Fruit fly (Drosophila melanogaster) whole organism, embryonic: Measurements from ENCODE around the gene CG43931.

Experiments used
- ATbp ChIP-seq: fragments of 200-800 bp; sonication (Bioruptor generic); optimal IDR thresholded peaks from 2 replicates; lab custom pipeline; 2017; ENCODE audit warnings: missing biosample characterization, mild to moderate bottlenecking, missing genetic modification characterization, missing genetic modification reagents
- Aef1 ChIP-seq: fragments of 200-800 bp; sonication (Bioruptor generic); IDR thresholded peaks from 3 replicates; pipeline ENCODE4 v1.3.6; 2022; ENCODE audit warnings: missing biosample characterization, missing genetic modification characterization
- Asciz ChIP-seq: fragments of 200-800 bp; sonication (Bioruptor generic); optimal IDR thresholded peaks from 2 replicates; lab custom pipeline; 2017; ENCODE audit warnings: missing biosample characterization, mild to moderate bottlenecking, missing genetic modification characterization, missing genetic modification reagents
- Atf3 ChIP-seq: fragments of 200-800 bp; sonication (Bioruptor generic); optimal IDR thresholded peaks from 3 replicates; lab custom pipeline; 2016; ENCODE audit warnings: missing biosample characterization, missing genetic modification characterization
- B-H1 ChIP-seq: fragments of 200-800 bp; sonication (Bioruptor generic); IDR thresholded peaks from 3 replicates; pipeline ENCODE4 v1.3.6; 2022; ENCODE audit warnings: missing biosample characterization, missing genetic modification characterization
- CG10267 ChIP-seq: fragments of 200-800 bp; sonication (Bioruptor generic); optimal IDR thresholded peaks from 2 replicates; lab custom pipeline; 2018; ENCODE audit warnings: missing biosample characterization, mild to moderate bottlenecking, missing genetic modification characterization, moderate library complexity
- CG10462 ChIP-seq: fragments of 200-800 bp; sonication (Bioruptor generic); optimal IDR thresholded peaks from 2 replicates; lab custom pipeline; 2016; ENCODE audit warnings: missing biosample characterization, missing genetic modification characterization
- CG11093 ChIP-seq: fragments of 200-800 bp; sonication (Bioruptor generic); IDR thresholded peaks from 3 replicates; pipeline ENCODE4 v1.3.6; 2022; ENCODE audit warnings: missing biosample characterization, missing genetic modification characterization
- CG11695 ChIP-seq: fragments of 200-800 bp; sonication (Bioruptor generic); IDR thresholded peaks from 3 replicates; pipeline ENCODE4 v1.3.6; 2022; ENCODE audit warnings: missing biosample characterization, missing genetic modification characterization
- CG12299 ChIP-seq: fragments of 200-800 bp; sonication (Bioruptor generic); optimal IDR thresholded peaks from 2 replicates; lab custom pipeline; 2018; ENCODE audit warnings: missing biosample characterization, mild to moderate bottlenecking, missing genetic modification characterization
- CG12391 ChIP-seq: fragments of 200-800 bp; sonication (Bioruptor generic); optimal IDR thresholded peaks from 3 replicates; lab custom pipeline; 2018; ENCODE audit warnings: missing biosample characterization, mild to moderate bottlenecking, missing genetic modification characterization, moderate library complexity
- CG13624 ChIP-seq: fragments of 200-800 bp; sonication (Bioruptor generic); optimal IDR thresholded peaks from 2 replicates; lab custom pipeline; 2016; ENCODE audit warnings: missing biosample characterization, missing genetic modification characterization
- CG1529 ChIP-seq: fragments of 200-800 bp; sonication (Bioruptor generic); optimal IDR thresholded peaks from 3 replicates; lab custom pipeline; 2018; ENCODE audit warnings: missing biosample characterization, missing genetic modification characterization
- CG15601 ChIP-seq: fragments of 200-800 bp; sonication (Bioruptor generic); optimal IDR thresholded peaks from 3 replicates; lab custom pipeline; 2019; ENCODE audit warnings: missing biosample characterization, mild to moderate bottlenecking, missing genetic modification characterization, moderate library complexity
- CG16863 ChIP-seq: fragments of 200-800 bp; sonication (Bioruptor generic); optimal IDR thresholded peaks from 3 replicates; lab custom pipeline; 2016; ENCODE audit warnings: missing biosample characterization, missing genetic modification characterization
- CG17328 ChIP-seq: fragments of 200-800 bp; sonication (Bioruptor generic); IDR thresholded peaks from 2 replicates; pipeline ENCODE4 v1.3.6; 2022; ENCODE audit warnings: missing biosample characterization, missing genetic modification characterization
- CG30020 ChIP-seq: fragments of 200-800 bp; optimal IDR thresholded peaks from 2 replicates; lab custom pipeline; 2019; ENCODE audit warnings: missing biosample characterization, mild to moderate bottlenecking, missing genetic modification characterization, moderate library complexity
- CG31441 ChIP-seq: fragments of 200-800 bp; sonication (Bioruptor generic); IDR thresholded peaks from 2 replicates; pipeline ENCODE4 v1.3.6; 2022; ENCODE audit warnings: missing biosample characterization, missing genetic modification characterization
- CG32767 ChIP-seq: fragments of 200-800 bp; sonication (Bioruptor generic); IDR thresholded peaks from 2 replicates; pipeline ENCODE4 v1.3.6; 2022; ENCODE audit warnings: missing biosample characterization, missing genetic modification characterization
- CG32772 ChIP-seq: fragments of 200-800 bp; sonication (Bioruptor generic); IDR thresholded peaks from 2 replicates; pipeline ENCODE4 v1.3.6; 2022; ENCODE audit warnings: missing biosample characterization, missing genetic modification characterization
- CG33557 ChIP-seq: fragments of 200-800 bp; sonication (Bioruptor generic); optimal IDR thresholded peaks from 2 replicates; lab custom pipeline; 2019; ENCODE audit warnings: missing biosample characterization, mild to moderate bottlenecking, missing genetic modification characterization, moderate library complexity
- CG5245 ChIP-seq: fragments of 200-800 bp; sonication (Bioruptor generic); optimal IDR thresholded peaks from 3 replicates; lab custom pipeline; 2016; ENCODE audit warnings: missing biosample characterization, missing genetic modification characterization
- CG6813 ChIP-seq: fragments of 200-800 bp; sonication (Bioruptor generic); optimal IDR thresholded peaks from 2 replicates; lab custom pipeline; 2017; ENCODE audit warnings: missing biosample characterization, missing genetic modification characterization, mild to moderate bottlenecking, moderate library complexity, missing genetic modification reagents
- CG7556 ChIP-seq: fragments of 200-800 bp; sonication (Bioruptor generic); optimal IDR thresholded peaks from 2 replicates; lab custom pipeline; 2017; ENCODE audit warnings: missing biosample characterization, mild to moderate bottlenecking, missing genetic modification characterization
- CG8359 ChIP-seq: fragments of 200-800 bp; sonication (Bioruptor generic); optimal IDR thresholded peaks from 2 replicates; lab custom pipeline; 2017; ENCODE audit warnings: missing biosample characterization, mild to moderate bottlenecking, missing genetic modification characterization, borderline replicate concordance
- D19A ChIP-seq: fragments of 200-800 bp; optimal IDR thresholded peaks from 3 replicates; lab custom pipeline; 2019; ENCODE audit warnings: missing biosample characterization, mild to moderate bottlenecking, missing genetic modification characterization, moderate library complexity
- E2f1 ChIP-seq: fragments of 200-800 bp; sonication (Bioruptor generic); IDR thresholded peaks from 2 replicates; pipeline ENCODE4 v1.3.6; 2022; ENCODE audit warnings: missing biosample characterization, missing genetic modification characterization
- Eip74EF ChIP-seq, 2 experiments: fragments of 200-800 bp in 1 of 2; fragments of >200 bp in 1 of 2; sonication (Bioruptor generic) in 1 of 2; optimal IDR thresholded peaks; 2 replicates each; lab custom pipeline; 2017 to 2019; ENCODE audit warnings: missing biosample characterization in 2 of 2, missing genetic modification characterization in 2 of 2, mild to moderate bottlenecking in 1 of 2, moderate library complexity in 1 of 2
- Ets65A ChIP-seq: fragments of 200-800 bp; sonication (Bioruptor generic); peaks from one replicate; lab custom pipeline; 2016; ENCODE audit warnings: missing biosample characterization, missing genetic modification characterization
- HLH3B ChIP-seq: fragments of 200-800 bp; sonication (Bioruptor generic); IDR thresholded peaks from 2 replicates; pipeline ENCODE4 v1.3.6; 2022; ENCODE audit warnings: missing biosample characterization, missing genetic modification characterization
- Mes4 ChIP-seq: fragments of 200-800 bp; sonication (Bioruptor generic); optimal IDR thresholded peaks from 2 replicates; lab custom pipeline; 2016; ENCODE audit warnings: missing biosample characterization, missing genetic modification characterization
- Myb ChIP-seq: fragments of 200-800 bp; sonication (Bioruptor generic); optimal IDR thresholded peaks from 2 replicates; lab custom pipeline; 2016; ENCODE audit warnings: missing biosample characterization, missing genetic modification characterization
- NC2β ChIP-seq: fragments of 200-800 bp; sonication (Bioruptor generic); optimal IDR thresholded peaks from 2 replicates; lab custom pipeline; 2016; ENCODE audit warnings: missing biosample characterization, missing genetic modification characterization
- bab2 ChIP-seq: fragments of 200-800 bp; sonication (Bioruptor generic); optimal IDR thresholded peaks from 2 replicates; lab custom pipeline; 2016; ENCODE audit warnings: missing biosample characterization, missing genetic modification characterization
- chn ChIP-seq: fragments of 200-800 bp; sonication (Bioruptor generic); optimal IDR thresholded peaks from 2 replicates; lab custom pipeline; 2016; ENCODE audit warnings: missing biosample characterization, missing genetic modification characterization
- ci ChIP-seq: fragments of 200-800 bp; sonication (Bioruptor generic); IDR thresholded peaks from 3 replicates; pipeline ENCODE4 v1.3.6; 2022; ENCODE audit warnings: missing biosample characterization, missing genetic modification characterization
- ems ChIP-seq: fragments of 200-800 bp; sonication (Bioruptor generic); optimal IDR thresholded peaks from 3 replicates; lab custom pipeline; 2016; ENCODE audit warnings: missing biosample characterization, missing genetic modification characterization
- ind ChIP-seq: fragments of 200-800 bp; sonication (Bioruptor generic); optimal IDR thresholded peaks from 3 replicates; lab custom pipeline; 2016; ENCODE audit warnings: missing biosample characterization, missing genetic modification characterization
- jing ChIP-seq: fragments of 200-800 bp; sonication (Bioruptor generic); optimal IDR thresholded peaks from 2 replicates; lab custom pipeline; 2018; ENCODE audit warnings: missing biosample characterization, mild to moderate bottlenecking, missing genetic modification characterization
- kay ChIP-seq: fragments of 200-800 bp; sonication (Bioruptor generic); optimal IDR thresholded peaks from 2 replicates; lab custom pipeline; 2016; ENCODE audit warnings: missing biosample characterization, missing genetic modification characterization
- pan ChIP-seq, 4 experiments: fragments of >200 bp in 3 of 4; fragments of 200-800 bp in 1 of 4; sonication (Bioruptor generic) in 1 of 4; optimal IDR thresholded peaks in 3 of 4; IDR thresholded peaks in 1 of 4; 2 replicates each; pipeline versions ENCODE4 v1.3.6 to Lab custom; 2017 to 2022; ENCODE audit warnings: missing biosample characterization in 2 of 4, missing genetic modification characterization in 2 of 4, mixed read lengths in 1 of 4
- prd ChIP-seq, 3 experiments: fragments of >200 bp in 2 of 3; fragments of 200-800 bp in 1 of 3; sonication (Bioruptor generic) in 1 of 3; optimal IDR thresholded peaks in 2 of 3; IDR thresholded peaks in 1 of 3; 2 replicates in 2 of 3; 3 replicates in 1 of 3; pipeline versions ENCODE4 v1.3.6 to Lab custom; 2017 to 2022; ENCODE audit warnings: missing biosample characterization in 1 of 3, missing genetic modification characterization in 1 of 3
- row ChIP-seq: fragments of 200-800 bp; sonication (Bioruptor generic); IDR thresholded peaks from 3 replicates; pipeline ENCODE4 v1.3.6; 2022; ENCODE audit warnings: missing biosample characterization, missing genetic modification characterization
- sens ChIP-seq: fragments of 200-800 bp; sonication (Bioruptor generic); peaks from one replicate; lab custom pipeline; 2016; ENCODE audit warnings: missing biosample characterization, missing genetic modification characterization
- sens-2 ChIP-seq: fragments of 200-800 bp; sonication (Bioruptor generic); IDR thresholded peaks from 2 replicates; pipeline ENCODE4 v1.3.6; 2022; ENCODE audit warnings: missing biosample characterization, missing genetic modification characterization
- tap ChIP-seq: fragments of 200-800 bp; optimal IDR thresholded peaks from 3 replicates; lab custom pipeline; 2019; ENCODE audit warnings: missing biosample characterization, mild to moderate bottlenecking, missing genetic modification characterization, moderate library complexity
- trem ChIP-seq: fragments of 200-800 bp; optimal IDR thresholded peaks from 3 replicates; lab custom pipeline; 2019; ENCODE audit warnings: missing biosample characterization, mild to moderate bottlenecking, missing genetic modification characterization, moderate library complexity
- unpg ChIP-seq: fragments of 200-800 bp; sonication (Bioruptor generic); optimal IDR thresholded peaks from 3 replicates; lab custom pipeline; 2018; ENCODE audit warnings: missing biosample characterization, mild to moderate bottlenecking, missing genetic modification characterization, moderate library complexity
- wek ChIP-seq: fragments of 200-800 bp; sonication (Bioruptor generic); optimal IDR thresholded peaks from 3 replicates; lab custom pipeline; 2018; ENCODE audit warnings: missing biosample characterization, mild to moderate bottlenecking, missing genetic modification characterization, moderate library complexity

Gene CG43931

dm6 chr3L:20923030-20923591, 25.8 kb downstream of the CG43931 start (continued):
- TF ChIP-seq E2f1 (no peak), sens-2 (GFP tag; lab: Robert Waterston, UW) (peak; percentile 10; the same call in 1 of the 2 replicates), CG5245 (GFP tag; lab: Kevin White, UChicago) (peak; percentile 28), CG10462 (GFP tag; lab: Kevin White, UChicago) (peak; percentile 10), HLH3B (GFP tag; lab: Robert Waterston, UW) (peak; percentile 32; the same call in 1 of the 2 replicates), CG6813 (GFP tag; lab: Kevin White, UChicago) (peak; percentile 11), ATbp (GFP tag; lab: Kevin White, UChicago) (peak; percentile 49), CG32767 (GFP tag; lab: Robert Waterston, UW) (0 out of 2 replicates have a peak, but pooled peaks have one; percentile 24), CG11093 (GFP tag; lab: Robert Waterston, UW) (no peak), CG7556 (GFP tag; lab: Kevin White, UChicago) (peak; percentile 21), CG12391 (tag; lab: Kevin White, UChicago) (peak; percentile 61), ind (GFP tag; lab: Kevin White, UChicago) (peak; percentile 10), CG10267 (tag; lab: Kevin White, UChicago) (peak; percentile 58), kay (GFP tag; lab: Kevin White, UChicago) (no peak), CG11695 (GFP tag; lab: Robert Waterston, UW) (peak; percentile 43; the same call in 1 of the 3 replicates), tap (tag; lab: Kevin White, UChicago) (peak; percentile 39), bab2 (GFP tag; lab: Kevin White, UChicago) (peak; percentile 34), CG30020 (tag; lab: Kevin White, UChicago) (no peak), Eip74EF (GFP tag; optimal IDR thresholded peaks at IDR 0.05; lab: Kevin White, UChicago) (no peak), unpg (peak; percentile 53), jing (GFP tag; lab: Kevin White, UChicago) (peak; percentile 34), CG31441 (GFP tag; lab: Robert Waterston, UW) (peak; percentile 69), CG17328 (GFP tag; lab: Robert Waterston, UW) (no peak; the same call in 1 of the 2 replicates), CG1529 (GFP tag; lab: Kevin White, UChicago) (peak; percentile 38), B-H1 (GFP tag; lab: Robert Waterston, UW) (peak; percentile 22; the same call in 1 of the 3 replicates), Mes4 (peak; percentile 45), Ets65A (GFP tag; lab: Kevin White, UChicago) (peak; percentile 60), Aef1 (GFP tag; lab: Robert Waterston, UW) (0 out of 3 replicates have a peak, but pooled peaks have one; percentile 26), NC2β (peak; percentile 44), Atf3 (GFP tag; lab: Kevin White, UChicago) (peak; percentile 31), row (GFP tag; lab: Robert Waterston, UW) (peak; percentile 68), trem (tag; lab: Kevin White, UChicago) (peak; percentile 64), Myb (GFP tag; lab: Kevin White, UChicago) (peak; percentile 5), CG8359 (GFP tag; lab: Kevin White, UChicago) (peak; percentile 15), Asciz (GFP tag; lab: Kevin White, UChicago) (peak; percentile 41), D19A (tag; lab: Kevin White, UChicago) (peak; percentile 61), CG16863 (peak; percentile 6), sens (GFP tag; lab: Kevin White, UChicago) (peak; percentile 93), ci (GFP tag; lab: Robert Waterston, UW) (peak; percentile 65; the same call in 1 of the 3 replicates), chn (GFP tag; lab: Kevin White, UChicago) (peak; percentile 54), wek (GFP tag; lab: Kevin White, UChicago) (no peak), pan (optimal IDR thresholded peaks at IDR 0.05; lab: Kevin White, UChicago) (peak in 1 of 2 experiments; percentile 34), pan (GFP tag; optimal IDR thresholded peaks at IDR 0.05 in 1 of 2, IDR thresholded peaks at IDR 0.05 in 1 of 2) (peak in 1 of 2 experiments; percentile 53), CG32772 (peak; percentile 46; the same call in 1 of the 2 replicates), prd (optimal IDR thresholded peaks at IDR 0.05; lab: Kevin White, UChicago) (no peak), prd (GFP tag; IDR thresholded peaks at IDR 0.05; lab: Robert Waterston, UW) (peak; percentile 78), CG13624 (GFP tag; lab: Kevin White, UChicago) (no peak), CG12299 (tag; lab: Kevin White, UChicago) (no peak), CG33557 (GFP tag; lab: Kevin White, UChicago) (peak; percentile 5), ems (GFP tag; lab: Kevin White, UChicago) (peak; percentile 18), CG15601 (tag; lab: Kevin White, UChicago) (peak; percentile 43)
